Worm (Caenorhabditis elegans) whole organism, L4/young adult: ENCODE measurements around the gene cdh-8.

Source experiments
- W03F9.2 ChIP-seq: fragments of 150-350 bp; optimal IDR thresholded peaks from 2 replicates; lab custom pipeline; 2014; ENCODE audit warnings: missing biosample characterization, missing genetic modification characterization
- dao-5 ChIP-seq: sonication (generic microtip); optimal IDR thresholded peaks from 2 replicates; lab custom pipeline; 2016; ENCODE audit warnings: missing genotype, missing genetic modification characterization, moderate library complexity, missing compliant biosample characterization
- him-1 ChIP-seq: sonication (generic microtip); optimal IDR thresholded peaks from 2 replicates; lab custom pipeline; 2016; ENCODE audit warnings: missing genotype, missing genetic modification reagents, missing genetic modification characterization, missing compliant biosample characterization

Gene cdh-8

ce11 chrIV:339508-339907, at the start of gene cdh-8:
Gene cdh-8, plus strand, starts transcription at chrIV:339808.
- TF ChIP-seq him-1 (no peak), dao-5 (no peak), W03F9.2 (tag; lab: Kevin White, UChicago) (no peak)

DNA sequence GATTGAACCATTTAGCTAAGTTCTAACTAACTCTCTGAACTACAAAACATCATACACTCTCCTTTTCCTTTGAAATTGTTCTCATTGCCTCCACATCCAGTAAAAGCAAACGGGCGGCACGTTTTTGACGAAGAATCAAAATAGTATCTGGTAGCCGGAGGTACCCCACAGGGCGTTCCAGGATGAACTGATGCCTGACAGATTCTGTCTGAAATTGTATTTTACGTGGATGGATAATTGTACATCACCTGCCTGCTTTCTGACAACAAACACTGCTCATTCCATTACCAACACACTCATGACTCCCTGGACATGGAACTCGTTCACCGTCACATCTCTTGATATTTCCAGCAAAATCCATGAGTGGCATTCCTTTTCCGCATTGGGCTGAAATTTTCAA, 49.2 kb upstream of the cdh-8 start:
- TF ChIP-seq him-1: no peak
- TF ChIP-seq W03F9.2 (tag; lab: Kevin White, UChicago): no peak

DNA sequence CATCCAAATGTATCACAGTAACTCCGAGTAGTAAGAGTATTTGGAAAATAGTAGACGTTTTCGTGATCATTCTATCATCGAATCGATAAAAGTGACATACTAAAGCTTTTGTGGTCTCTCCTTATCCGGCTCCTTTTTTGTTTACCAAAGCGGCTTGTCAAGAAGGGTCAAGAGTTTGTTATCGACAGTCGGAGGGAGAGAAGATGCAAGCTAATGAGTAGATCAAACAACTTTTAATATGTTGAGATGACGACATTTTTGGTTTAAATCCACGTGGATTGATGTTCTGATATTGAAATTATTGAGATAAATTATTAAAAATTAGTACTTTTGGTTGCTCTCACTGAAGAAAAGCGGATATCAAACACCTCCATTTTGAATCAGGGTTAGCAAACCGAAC, 48.3 kb upstream of the cdh-8 start, which contains the start of gene T21D12.7:
Gene T21D12.7, minus strand, starts transcription at position 101 of the 400 bp plus-strand sequence.
- TF ChIP-seq W03F9.2 (tag; lab: Kevin White, UChicago) (no peak), him-1 (no peak), dao-5 (no peak)

ce11 chrIV:291851-292367, 47.7 kb upstream of the cdh-8 start:
- no peak for TF ChIP-seq W03F9.2 (tag; lab: Kevin White, UChicago)
- TF ChIP-seq dao-5: no peak
- TF ChIP-seq him-1: no peak

- TF ChIP-seq him-1 (no peak), W03F9.2 (tag; lab: Kevin White, UChicago) (no peak), dao-5 (no peak)
Observed at ce11 chrIV:293163-293755, 46.3 kb upstream of the cdh-8 start.

DNA sequence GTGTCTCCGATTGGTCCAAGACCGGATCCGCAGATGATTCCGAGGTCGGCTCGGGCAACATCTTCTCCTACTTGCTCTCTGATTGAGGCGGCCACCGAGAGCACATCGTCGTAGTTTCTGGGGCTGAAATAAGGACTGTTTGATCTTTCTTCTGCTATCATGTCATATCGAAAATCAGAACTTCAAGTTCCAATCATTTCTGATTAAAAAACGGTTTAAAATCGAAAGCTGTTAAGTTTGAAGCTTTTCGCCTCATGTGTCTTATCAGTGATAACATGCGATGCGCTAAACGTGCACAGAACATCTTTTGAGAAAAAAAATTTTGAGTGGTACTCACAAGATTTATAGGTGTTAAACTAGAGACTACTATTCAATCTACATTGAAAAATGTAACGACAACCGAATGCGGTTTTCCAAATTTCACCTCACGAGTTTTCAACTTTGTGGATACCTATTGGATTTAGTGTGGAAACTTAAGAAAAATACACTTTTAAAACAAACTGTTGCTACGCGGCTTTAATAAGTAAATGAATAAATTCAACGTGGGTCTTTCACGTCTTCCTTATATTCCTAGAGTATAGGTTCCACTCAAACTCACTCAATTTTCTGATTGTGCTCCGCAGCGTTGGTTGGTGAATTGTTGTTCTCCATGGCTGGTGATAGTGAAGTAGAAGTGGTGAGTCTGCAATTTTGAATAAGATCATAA, 45.5 kb upstream of the cdh-8 start:
- no peak for TF ChIP-seq him-1
- TF ChIP-seq dao-5: no peak
- TF ChIP-seq W03F9.2 (tag; lab: Kevin White, UChicago): no peak

DNA sequence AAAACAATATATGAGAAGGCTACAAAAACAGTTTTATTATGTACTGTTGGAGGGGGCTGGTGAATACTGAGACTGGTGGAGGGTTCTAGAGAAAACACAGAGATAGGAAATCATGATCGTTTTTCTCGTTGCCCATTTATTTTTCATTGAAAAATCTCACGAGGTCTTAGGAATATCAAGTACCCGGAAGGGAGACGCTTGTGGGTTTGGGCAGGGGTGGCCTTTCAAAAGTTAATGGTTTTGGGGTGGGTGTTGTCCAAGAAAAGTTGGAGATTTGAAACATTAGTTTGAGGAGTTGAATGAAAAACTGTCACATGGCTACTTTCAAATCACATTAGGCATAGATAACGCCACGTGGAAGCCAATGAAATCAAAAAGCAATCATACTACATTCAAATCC, 44.9 kb upstream of the cdh-8 start:
- TF ChIP-seq W03F9.2 (tag; lab: Kevin White, UChicago): no peak

DNA sequence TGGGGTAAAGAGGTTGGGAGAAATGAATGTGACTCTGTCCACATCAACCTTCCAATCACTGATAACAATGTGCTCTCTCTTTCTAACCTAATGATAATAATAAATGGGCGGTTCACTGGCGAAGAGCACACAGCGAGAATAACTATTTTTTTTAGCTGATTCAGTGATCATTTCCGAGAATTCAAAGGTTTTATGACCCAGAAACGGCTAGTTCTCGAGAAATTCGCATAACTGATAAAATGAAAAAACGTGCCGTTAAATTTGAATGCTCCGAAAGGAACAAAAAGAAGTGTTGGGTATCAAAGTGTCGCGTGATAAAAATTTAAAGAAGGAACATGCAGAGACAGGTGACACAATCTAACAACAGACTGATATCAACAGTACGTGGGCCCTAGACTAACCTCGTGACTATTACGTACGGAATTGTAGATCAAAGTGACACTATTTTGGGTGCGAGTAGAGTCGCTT, 43.8 kb upstream of the cdh-8 start:
- TF ChIP-seq W03F9.2 (tag; lab: Kevin White, UChicago): no peak
- TF ChIP-seq him-1: no peak
- no peak for TF ChIP-seq dao-5

DNA sequence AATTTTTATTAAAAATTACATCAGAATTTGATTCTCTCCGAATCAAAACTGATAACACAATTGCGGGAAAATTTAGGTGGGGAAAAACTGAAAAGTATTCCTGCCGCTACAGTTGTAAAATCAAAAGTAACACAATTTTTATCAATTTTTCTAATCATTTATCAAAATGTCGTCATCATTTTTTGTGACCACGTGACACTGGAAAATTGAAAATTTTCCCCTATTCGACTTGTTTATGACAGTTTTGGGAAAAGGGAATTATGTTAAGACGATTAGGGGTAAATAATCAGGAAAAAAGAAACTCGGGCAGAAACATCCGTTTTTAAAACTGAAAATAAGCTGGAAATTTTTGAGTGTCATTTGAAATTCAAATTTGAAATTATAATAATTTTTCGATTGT, 42.8 kb upstream of the cdh-8 start:
- TF ChIP-seq W03F9.2 (tag; lab: Kevin White, UChicago) (peak; percentile 27), dao-5 (no peak)

ce11 chrIV:298204-298603, 41.4 kb upstream of the cdh-8 start, which contains the start of gene pnp-1:
Gene pnp-1, minus strand, starts transcription at chrIV:298304.
- TF ChIP-seq dao-5: no peak
- TF ChIP-seq him-1: no peak
- no peak for TF ChIP-seq W03F9.2 (tag; lab: Kevin White, UChicago)

DNA sequence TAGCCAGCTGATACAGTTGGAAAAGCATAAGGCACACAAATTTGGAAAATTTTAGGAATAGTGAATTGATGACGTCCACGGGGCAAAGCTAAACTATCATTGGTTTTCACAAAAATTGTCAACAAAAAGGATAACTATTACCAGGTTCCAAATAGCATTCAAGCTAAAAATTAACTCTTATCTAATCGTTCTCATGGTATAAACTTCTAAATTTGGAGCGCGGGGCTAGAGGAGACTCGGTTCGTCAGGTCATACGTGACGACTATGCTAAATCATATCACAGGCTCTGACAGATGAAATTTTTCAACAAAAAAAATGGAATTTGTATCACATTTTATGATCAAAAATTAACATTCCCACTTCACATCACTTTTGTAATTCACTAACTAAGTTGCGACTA, 40.4 kb upstream of the cdh-8 start:
- TF ChIP-seq W03F9.2 (tag; lab: Kevin White, UChicago): no peak
- TF ChIP-seq dao-5: no peak
- TF ChIP-seq him-1: no peak

- no peak for TF ChIP-seq dao-5
- no peak for TF ChIP-seq him-1
- TF ChIP-seq W03F9.2 (tag; lab: Kevin White, UChicago): no peak
Observed at ce11 chrIV:300307-300706, 39.3 kb upstream of the cdh-8 start.

ce11 chrIV:302743-303142, 36.9 kb upstream of the cdh-8 start:
- no peak for TF ChIP-seq W03F9.2 (tag; lab: Kevin White, UChicago)
- TF ChIP-seq dao-5: no peak
- TF ChIP-seq him-1: no peak

DNA sequence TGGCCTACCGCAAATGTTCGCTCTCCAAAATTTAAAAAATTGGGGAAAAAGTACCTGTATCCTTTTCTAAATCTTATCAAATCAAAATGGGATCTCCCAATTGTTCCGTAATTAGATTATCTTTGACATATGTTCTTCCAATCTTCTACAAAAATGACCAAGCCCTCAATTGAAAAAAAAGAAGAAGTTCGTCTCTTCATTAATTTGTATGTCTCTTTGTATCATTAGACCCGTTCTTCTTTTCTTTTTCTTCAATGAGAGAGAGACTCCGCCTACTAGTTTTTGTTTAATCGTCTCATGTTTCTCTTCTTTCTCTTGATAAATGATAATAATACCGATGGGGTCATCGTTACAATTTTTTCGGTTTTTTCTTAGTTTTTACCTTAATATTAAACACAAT, 36.3 kb upstream of the cdh-8 start:
- TF ChIP-seq W03F9.2 (tag; lab: Kevin White, UChicago) (no peak), dao-5 (no peak), him-1 (no peak)

ce11 chrIV:305101-305500, 34.5 kb upstream of the cdh-8 start:
- TF ChIP-seq W03F9.2 (tag; lab: Kevin White, UChicago): no peak
- no peak for TF ChIP-seq dao-5
